Worm (Caenorhabditis elegans): Measurements from ENCODE around the gene R05G6.10.

Gene R05G6.10

DNA sequence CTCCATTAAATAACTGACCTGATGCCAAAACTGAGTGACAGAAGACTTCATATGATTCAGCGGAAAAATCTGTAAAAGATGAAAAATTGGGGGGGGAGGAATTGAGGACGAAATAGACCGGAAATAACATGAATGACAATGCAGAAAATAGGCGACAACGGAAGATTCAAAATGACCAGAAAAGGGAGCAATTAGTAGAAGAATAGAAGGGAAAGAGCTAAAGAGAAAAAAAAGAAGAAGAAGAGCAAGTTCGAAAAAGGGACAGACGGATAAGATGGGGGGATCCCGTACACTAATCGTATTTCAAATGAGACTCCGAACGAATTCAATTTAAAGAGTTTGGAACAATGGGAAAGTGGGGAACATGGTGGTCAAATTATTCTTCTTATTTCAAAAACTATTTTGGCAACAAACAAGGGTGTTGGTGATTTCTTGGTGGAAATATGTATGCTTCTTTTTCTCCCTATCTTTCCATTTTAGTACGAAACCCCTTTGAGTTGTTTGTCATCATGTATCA is at the start of gene R05G6.10:
TSS of gene R05G6.10 (minus strand) at position 51 of the 517 bp plus-strand sequence.
- TF ChIP-seq sptf-1 (tag; optimal IDR thresholded peaks at IDR 0.05) (no peak), ces-1 (GFP tag; optimal IDR thresholded peaks at IDR 0.05) (peak; percentile 95)

DNA sequence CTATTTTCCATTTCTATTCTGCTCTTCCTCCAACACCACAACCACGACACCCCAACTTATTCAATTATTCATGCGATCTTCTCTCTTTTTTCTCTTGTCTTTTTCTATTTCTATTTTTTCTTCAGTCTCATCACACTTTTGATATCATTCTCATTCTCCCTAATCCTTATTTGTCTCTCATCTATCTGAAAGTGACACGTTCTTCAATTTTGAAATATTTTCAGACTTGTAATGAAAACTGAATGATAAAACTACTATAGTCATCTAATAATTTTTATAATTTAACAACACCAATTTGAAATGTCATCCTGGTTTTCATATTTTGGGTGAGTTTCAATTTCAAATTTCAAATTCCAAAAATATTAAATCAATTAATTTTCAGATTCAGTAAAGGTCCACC is 46.3 kb upstream of the R05G6.10 start, which contains the start of gene cla-1:
TSS of gene cla-1 (plus strand) at position 301 of the 400 bp plus-strand sequence.
- TF ChIP-seq nhr-2 (tag; optimal IDR thresholded peaks at IDR 0.05) (no peak), ceh-83 (GFP tag; optimal IDR thresholded peaks at IDR 0.05) (no peak), tbx-8 (GFP tag; optimal IDR thresholded peaks at IDR 0.05) (no peak), ces-1 (GFP tag; optimal IDR thresholded peaks at IDR 0.05) (peak; percentile 61), pha-4 (tag; optimal IDR thresholded peaks at IDR 0.05) (no peak), mab-5 (tag; optimal IDR thresholded peaks at IDR 0.05) (no peak), nhr-76 (tag; optimal IDR thresholded peaks at IDR 0.05) (no peak), blmp-1 (tag; optimal IDR thresholded peaks at IDR 0.05) (no peak)

DNA sequence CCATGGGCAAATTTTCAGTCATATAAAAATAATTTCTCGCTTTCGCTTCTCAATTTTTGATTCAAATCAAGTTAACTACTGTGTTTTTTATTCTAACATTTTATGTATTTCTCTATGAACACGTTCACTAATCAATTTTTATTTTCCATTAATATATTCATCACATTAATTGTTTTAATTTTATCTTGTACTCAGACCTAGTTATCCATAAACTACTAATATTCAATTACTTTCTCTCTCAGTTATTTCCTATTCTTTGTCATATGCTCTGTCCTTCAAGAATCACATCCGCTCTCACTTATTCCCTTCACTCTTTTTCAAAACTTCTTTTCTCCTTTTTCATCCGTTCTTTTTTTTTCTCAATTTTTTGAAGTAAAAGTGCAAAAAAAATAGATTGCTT is 44.6 kb upstream of the R05G6.10 start:
- no peak for TF ChIP-seq ceh-43 (GFP tag; optimal IDR thresholded peaks at IDR 0.05)
- TF ChIP-seq nhr-28 (tag; optimal IDR thresholded peaks at IDR 0.05), result no peak
- TF ChIP-seq ces-1 (GFP tag; optimal IDR thresholded peaks at IDR 0.05), result peak; percentile 62
- TF ChIP-seq unc-120 (tag; optimal IDR thresholded peaks at IDR 0.05; ENCODE audit: poor library complexity, severe bottlenecking), result no peak
- no peak for TF ChIP-seq ztf-11 (tag; optimal IDR thresholded peaks at IDR 0.05)
- no peak for TF ChIP-seq ceh-39 (tag; optimal IDR thresholded peaks at IDR 0.05)
- TF ChIP-seq nhr-237 (tag; optimal IDR thresholded peaks at IDR 0.05), result no peak

DNA sequence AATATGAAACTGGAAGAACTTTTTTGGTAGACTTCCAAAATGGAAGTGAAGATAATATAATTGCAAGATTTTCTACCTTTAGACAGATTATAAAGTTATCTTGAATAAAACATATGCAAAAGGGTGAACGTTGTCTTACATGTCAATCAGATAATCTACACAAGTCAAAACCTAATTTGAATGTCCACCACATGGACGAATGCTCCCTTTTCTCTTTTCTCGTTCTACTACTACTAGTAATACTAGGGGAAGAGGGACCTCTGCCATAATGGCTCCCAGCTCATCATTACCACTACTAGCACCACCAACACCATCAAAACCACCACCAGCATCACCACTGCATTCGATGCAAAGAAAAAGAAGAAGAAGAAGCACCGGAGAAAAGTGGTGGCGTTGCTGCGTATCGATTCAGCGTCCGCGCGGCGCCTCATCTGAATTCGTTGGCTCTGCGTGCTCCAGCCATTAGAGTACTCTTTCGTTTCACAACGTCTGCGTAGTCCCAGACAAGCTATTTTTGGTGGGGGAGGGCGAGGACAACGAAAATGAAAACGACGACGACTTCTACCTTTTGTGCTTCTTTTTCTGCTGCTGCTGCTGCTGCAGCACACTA is 43.0 kb upstream of the R05G6.10 start:
- no peak for TF ChIP-seq elt-1 (tag; optimal IDR thresholded peaks at IDR 0.05; ENCODE audit: borderline replicate concordance, insufficient read depth)
- TF ChIP-seq ces-1 (GFP tag; optimal IDR thresholded peaks at IDR 0.05), result peak; percentile 85
- TF ChIP-seq cnd-1 (tag; optimal IDR thresholded peaks at IDR 0.05), result no peak
- no peak for TF ChIP-seq bed-3 (GFP tag; optimal IDR thresholded peaks at IDR 0.05)

DNA sequence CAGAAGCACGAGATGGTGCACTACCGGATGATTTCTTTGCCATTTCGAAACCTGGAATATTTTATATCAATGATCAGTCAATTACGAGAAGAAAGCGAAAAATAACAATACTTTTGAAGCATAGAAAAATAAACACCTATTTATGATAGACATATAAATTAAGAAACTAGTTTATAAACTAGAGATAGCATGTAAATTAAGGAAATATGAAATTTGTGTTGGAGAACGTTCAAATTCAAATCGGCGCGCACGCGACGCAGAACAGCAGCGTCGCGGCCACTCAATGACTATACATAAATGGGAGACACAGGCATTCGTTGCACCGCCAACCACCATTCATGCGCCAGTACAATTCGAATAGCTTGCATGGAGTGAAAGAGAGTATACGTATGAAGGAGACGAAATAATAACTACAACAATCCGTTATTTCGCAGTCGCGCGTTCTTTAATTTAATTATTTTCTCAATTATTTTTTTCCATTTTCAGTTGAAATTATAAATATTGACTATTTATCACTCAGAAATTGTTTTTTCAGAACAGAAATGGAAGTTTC is 37.8 kb upstream of the R05G6.10 start, which contains the start of the genes cec-5 and nol-10:
TSS of gene cec-5 (minus strand) at position 51 of the 553 bp plus-strand sequence.
TSS of gene nol-10 (plus strand) at position 536 of the 553 bp plus-strand sequence.
- TF ChIP-seq bed-3 (GFP tag; optimal IDR thresholded peaks at IDR 0.05), result no peak
- peak; percentile 95 for TF ChIP-seq ces-1 (GFP tag; optimal IDR thresholded peaks at IDR 0.05)
- peak; percentile 23 for TF ChIP-seq M03D4.4 (tag; optimal IDR thresholded peaks at IDR 0.05)
- TF ChIP-seq drap-1 (GFP tag; optimal IDR thresholded peaks at IDR 0.05), result no peak
- TF ChIP-seq unc-62 (GFP tag; optimal IDR thresholded peaks at IDR 0.05), result peak; percentile 15
- no peak for TF ChIP-seq lin-32 (GFP tag; optimal IDR thresholded peaks at IDR 0.05)
- TF ChIP-seq lsy-2 (tag; optimal IDR thresholded peaks at IDR 0.05), result peak; percentile 58
- TF ChIP-seq mab-5 (tag; optimal IDR thresholded peaks at IDR 0.05), result no peak
- peak; percentile 57 for TF ChIP-seq lin-13 (tag; optimal IDR thresholded peaks at IDR 0.05)
- TF ChIP-seq hlh-1 (tag; optimal IDR thresholded peaks at IDR 0.05), result peak; percentile 24
- peak; percentile 92 for TF ChIP-seq pha-4 (tag; optimal IDR thresholded peaks at IDR 0.05)
- TF ChIP-seq nhr-12 (tag; optimal IDR thresholded peaks at IDR 0.05), result peak; percentile 24
- TF ChIP-seq mep-1 (tag; optimal IDR thresholded peaks at IDR 0.05), result peak; percentile 87
- TF ChIP-seq ceh-39 (tag; optimal IDR thresholded peaks at IDR 0.05), result peak; percentile 83
- peak; percentile 73 for TF ChIP-seq ham-2 (GFP tag; optimal IDR thresholded peaks at IDR 0.05)
- TF ChIP-seq unc-120 (tag; optimal IDR thresholded peaks at IDR 0.05; ENCODE audit: poor library complexity, severe bottlenecking), result peak; percentile 84
- TF ChIP-seq ceh-83 (GFP tag; optimal IDR thresholded peaks at IDR 0.05), result no peak
- TF ChIP-seq sptf-1 (tag; optimal IDR thresholded peaks at IDR 0.05), result peak; percentile 49
- peak; percentile 88 for TF ChIP-seq nhr-237 (tag; optimal IDR thresholded peaks at IDR 0.05)
- TF ChIP-seq mls-2 (tag; optimal IDR thresholded peaks at IDR 0.05), result peak; percentile 57
